Worm (Caenorhabditis elegans) whole organism, L3 larva: Measurements from ENCODE around the gene C05D11.8.
A peak's percentile ranks its signal among the peaks of the same experiment; 100 is the strongest.

Experiments
- R02D3.7 ChIP-seq: fragments of 150-350 bp; optimal IDR thresholded peaks from 2 replicates; lab custom pipeline; 2014; ENCODE audit warnings: missing biosample characterization, missing genetic modification characterization
- ZK546.5 ChIP-seq: sonication (generic microtip); optimal IDR thresholded peaks from 2 replicates; lab custom pipeline; 2017; ENCODE audit warnings: missing biosample characterization, missing genetic modification characterization
- aly-2 ChIP-seq: fragments of 150-350 bp; optimal IDR thresholded peaks from 2 replicates; lab custom pipeline; 2014; ENCODE audit warnings: missing biosample characterization, missing genetic modification characterization
- ama-1 ChIP-seq: fragments of 150-350 bp; optimal IDR thresholded peaks from 2 replicates; lab custom pipeline; 2018
- ceh-16 ChIP-seq: sonication (generic microtip); optimal IDR thresholded peaks from 2 replicates; lab custom pipeline; 2017; ENCODE audit warnings: missing biosample characterization, missing genetic modification characterization
- ceh-28 ChIP-seq: fragments of 150-350 bp; optimal IDR thresholded peaks from 2 replicates; lab custom pipeline; 2014; ENCODE audit warnings: missing biosample characterization, missing genetic modification reagents, missing genetic modification characterization
- ceh-82 ChIP-seq: fragments of 150-350 bp; optimal IDR thresholded peaks from 2 replicates; lab custom pipeline; 2014; ENCODE audit warnings: missing biosample characterization, missing genetic modification characterization
- ceh-9 ChIP-seq: sonication (generic microtip); optimal IDR thresholded peaks from 2 replicates; lab custom pipeline; 2018; ENCODE audit warnings: missing biosample characterization, missing genetic modification characterization
- daf-12 ChIP-seq: fragments of 150-350 bp; optimal IDR thresholded peaks from 2 replicates; lab custom pipeline; 2014; ENCODE audit warnings: missing biosample characterization, missing genetic modification reagents, missing genetic modification characterization
- egl-27 ChIP-seq: sonication (generic microtip); optimal IDR thresholded peaks from 4 replicates; lab custom pipeline; 2017; ENCODE audit warnings: missing biosample characterization, missing genetic modification reagents, missing genetic modification characterization
- egl-5 ChIP-seq: fragments of 150-350 bp; optimal IDR thresholded peaks from 2 replicates; lab custom pipeline; 2017; ENCODE audit warnings: missing biosample characterization, missing genetic modification reagents, missing genetic modification characterization, inconsistent platforms
- elt-1 ChIP-seq: fragments of 150-350 bp; optimal IDR thresholded peaks from 2 replicates; lab custom pipeline; 2014; ENCODE audit warnings: missing biosample characterization, missing genetic modification characterization
- elt-2 ChIP-seq: sonication (generic microtip); optimal IDR thresholded peaks from 2 replicates; lab custom pipeline; 2016; ENCODE audit warnings: missing genetic modification reagents, mild to moderate bottlenecking, missing genetic modification characterization, missing compliant biosample characterization
- elt-3 ChIP-seq, 3 experiments: fragments of 150-350 bp in 1 of 3; sonication (generic microtip) in 2 of 3; optimal IDR thresholded peaks; 2 replicates in 2 of 3; 4 replicates in 1 of 3; lab custom pipeline; 2014 to 2017; ENCODE audit warnings: missing biosample characterization in 3 of 3, missing genetic modification characterization in 3 of 3
- eor-1 ChIP-seq, 2 experiments: fragments of 150-350 bp; optimal IDR thresholded peaks; 2 replicates each; lab custom pipeline; 2014 to 2018; ENCODE audit warnings: missing biosample characterization in 2 of 2, missing genetic modification characterization in 2 of 2
- fkh-10 ChIP-seq: sonication (generic microtip); optimal IDR thresholded peaks from 2 replicates; lab custom pipeline; 2017; ENCODE audit warnings: missing biosample characterization, missing genetic modification reagents, missing genetic modification characterization
- fkh-2 ChIP-seq: fragments of 150-350 bp; optimal IDR thresholded peaks from 2 replicates; lab custom pipeline; 2014; ENCODE audit warnings: missing biosample characterization, missing genetic modification reagents, missing genetic modification characterization
- fos-1 ChIP-seq: fragments of 150-350 bp; optimal IDR thresholded peaks from 2 replicates; lab custom pipeline; 2014; ENCODE audit warnings: missing biosample characterization, missing genetic modification characterization
- hmg-11 ChIP-seq: sonication (generic microtip); optimal IDR thresholded peaks from 2 replicates; lab custom pipeline; 2016; ENCODE audit warnings: missing genetic modification characterization, missing compliant biosample characterization
- jun-1 ChIP-seq: fragments of 150-350 bp; optimal IDR thresholded peaks from 2 replicates; lab custom pipeline; 2014; ENCODE audit warnings: missing biosample characterization, missing genetic modification reagents, missing genetic modification characterization
- lin-15B ChIP-seq: fragments of 150-350 bp; optimal IDR thresholded peaks from 2 replicates; lab custom pipeline; 2014; ENCODE audit warnings: missing biosample characterization, missing genetic modification characterization
- lin-39 ChIP-seq: fragments of 150-350 bp; optimal IDR thresholded peaks from 2 replicates; lab custom pipeline; 2018; ENCODE audit warnings: missing biosample characterization, missing genetic modification reagents, missing genetic modification characterization
- lsy-12 ChIP-seq: sonication (generic microtip); optimal IDR thresholded peaks from 2 replicates; lab custom pipeline; 2016; ENCODE audit warnings: mild to moderate bottlenecking, missing genetic modification characterization, missing compliant biosample characterization
- mdl-1 ChIP-seq: fragments of 150-350 bp; optimal IDR thresholded peaks from 2 replicates; lab custom pipeline; 2014; ENCODE audit warnings: missing biosample characterization, missing genetic modification characterization
- mml-1 ChIP-seq: fragments of 150-350 bp; sonication (generic microtip); optimal IDR thresholded peaks from 3 replicates; lab custom pipeline; 2014; ENCODE audit warnings: missing biosample characterization, missing genetic modification characterization
- nfya-1 ChIP-seq: sonication (generic microtip); optimal IDR thresholded peaks from 2 replicates; lab custom pipeline; 2017; ENCODE audit warnings: missing genetic modification characterization, mild to moderate bottlenecking, missing compliant biosample characterization, antibody characterized with exemption, moderate library complexity; ENCODE audit not compliant: insufficient read depth
- nhr-11 ChIP-seq: fragments of 150-350 bp; optimal IDR thresholded peaks from 2 replicates; lab custom pipeline; 2014; ENCODE audit warnings: missing biosample characterization, missing genetic modification characterization
- nhr-12 ChIP-seq: fragments of 150-350 bp; optimal IDR thresholded peaks from 2 replicates; lab custom pipeline; 2014; ENCODE audit warnings: missing biosample characterization, missing genetic modification characterization
- nhr-23 ChIP-seq: fragments of 150-350 bp; optimal IDR thresholded peaks from 2 replicates; lab custom pipeline; 2014; ENCODE audit warnings: missing biosample characterization, missing genetic modification reagents, missing genetic modification characterization
- nhr-237 ChIP-seq: fragments of 150-350 bp; optimal IDR thresholded peaks from 2 replicates; lab custom pipeline; 2014; ENCODE audit warnings: missing biosample characterization, missing genetic modification characterization
- nhr-25 ChIP-seq: sonication (generic microtip); optimal IDR thresholded peaks from 2 replicates; lab custom pipeline; 2017; ENCODE audit warnings: missing biosample characterization, missing genetic modification characterization
- nhr-28 ChIP-seq: fragments of 150-350 bp; optimal IDR thresholded peaks from 2 replicates; lab custom pipeline; 2014; ENCODE audit warnings: missing biosample characterization, missing genetic modification characterization
- nhr-43 ChIP-seq: sonication (generic microtip); optimal IDR thresholded peaks from 2 replicates; lab custom pipeline; 2016; ENCODE audit warnings: mild to moderate bottlenecking, missing genetic modification characterization, missing compliant biosample characterization; ENCODE audit not compliant: poor library complexity, severe bottlenecking
- nhr-67 ChIP-seq: fragments of 150-350 bp; optimal IDR thresholded peaks from 2 replicates; lab custom pipeline; 2014; ENCODE audit warnings: missing biosample characterization, missing genetic modification characterization
- nhr-76 ChIP-seq: fragments of 150-350 bp; sonication (generic microtip); optimal IDR thresholded peaks from 5 replicates; lab custom pipeline; 2014; ENCODE audit warnings: missing biosample characterization, missing genetic modification characterization
- nhr-77 ChIP-seq: fragments of 150-350 bp; optimal IDR thresholded peaks from 2 replicates; lab custom pipeline; 2014; ENCODE audit warnings: missing biosample characterization, missing genetic modification characterization
- pha-4 ChIP-seq: fragments of 150-350 bp; optimal IDR thresholded peaks from 2 replicates; lab custom pipeline; 2014; ENCODE audit warnings: missing biosample characterization, missing genetic modification reagents, missing genetic modification characterization
- pqm-1 ChIP-seq: fragments of 150-350 bp; optimal IDR thresholded peaks from 2 replicates; lab custom pipeline; 2017; ENCODE audit warnings: missing biosample characterization, missing genetic modification characterization, inconsistent platforms
- sea-2 ChIP-seq: fragments of 150-350 bp; sonication (generic microtip); optimal IDR thresholded peaks from 4 replicates; lab custom pipeline; 2014; ENCODE audit warnings: missing biosample characterization, missing genetic modification reagents, missing genetic modification characterization
- skn-1 ChIP-seq: fragments of 150-350 bp; optimal IDR thresholded peaks from 2 replicates; lab custom pipeline; 2014; ENCODE audit warnings: missing biosample characterization, missing genetic modification characterization
- snpc-4 ChIP-seq: fragments of 150-350 bp; optimal IDR thresholded peaks from 2 replicates; lab custom pipeline; 2014; ENCODE audit warnings: missing biosample characterization, missing genetic modification characterization
- tbx-2 ChIP-seq: sonication (generic microtip); optimal IDR thresholded peaks from 2 replicates; lab custom pipeline; 2016; ENCODE audit warnings: mild to moderate bottlenecking, missing genetic modification characterization, missing compliant biosample characterization
- unc-39 ChIP-seq: sonication (generic microtip); optimal IDR thresholded peaks from 4 replicates; lab custom pipeline; 2017; ENCODE audit warnings: missing biosample characterization, missing genetic modification characterization
- unc-62 ChIP-seq: fragments of 150-350 bp; sonication (generic microtip); optimal IDR thresholded peaks from 4 replicates; lab custom pipeline; 2014; ENCODE audit warnings: missing biosample characterization, missing genetic modification reagents, missing genetic modification characterization
- zag-1 ChIP-seq: fragments of 150-350 bp; optimal IDR thresholded peaks from 2 replicates; lab custom pipeline; 2014; ENCODE audit warnings: missing biosample characterization, missing genetic modification characterization
- ztf-11 ChIP-seq: fragments of 150-350 bp; optimal IDR thresholded peaks from 2 replicates; lab custom pipeline; 2014; ENCODE audit warnings: missing biosample characterization, missing genetic modification characterization
- ztf-4 ChIP-seq: fragments of 150-350 bp; optimal IDR thresholded peaks from 2 replicates; lab custom pipeline; 2014; ENCODE audit warnings: missing biosample characterization, missing genetic modification characterization

Gene C05D11.8

ce11 chrIII:6374947-6375415 is 52.1 kb downstream of the C05D11.8 start, which contains the start of the genes rps-13 and nfx-1:
rps-13 (minus strand) TSS chrIII:6374997.
nfx-1 (plus strand) TSS chrIII:6375379.
- TF ChIP-seq nhr-11 (tag; lab: Kevin White, UChicago) (peak; percentile 40), tbx-2 (no peak), elt-3 (tag; optimal IDR thresholded peaks at IDR 0.05; lab: Kevin White, UChicago) (no peak), ama-1 (lab: Kevin White, UChicago) (no peak), nhr-28 (no peak), sea-2 (GFP tag; lab: Kevin White, UChicago) (no peak), eor-1 (tag; optimal IDR thresholded peaks at IDR 0.05; lab: Kevin White, UChicago) (no peak), lsy-12 (tag; lab: Kevin White, UChicago) (no peak), nhr-12 (tag; lab: Kevin White, UChicago) (no peak), skn-1 (tag; lab: Kevin White, UChicago) (peak; percentile 73), nhr-77 (tag; lab: Kevin White, UChicago) (no peak), ceh-82 (tag; lab: Kevin White, UChicago) (no peak), ceh-16 (no peak), nfya-1 (peak; percentile 97), nhr-43 (peak; percentile 78), ztf-11 (tag; lab: Kevin White, UChicago) (no peak), elt-2 (peak; percentile 51), lin-39 (tag; lab: Kevin White, UChicago) (peak; percentile 84), snpc-4 (tag; lab: Kevin White, UChicago) (no peak), fos-1 (tag; lab: Kevin White, UChicago) (no peak), nhr-237 (tag; lab: Kevin White, UChicago) (no peak), nhr-76 (tag; lab: Kevin White, UChicago) (no peak), hmg-11 (tag; lab: Kevin White, UChicago) (peak; percentile 52), nhr-23 (tag; lab: Kevin White, UChicago) (peak; percentile 92), egl-5 (tag; lab: Kevin White, UChicago) (peak; percentile 58), mdl-1 (tag; lab: Kevin White, UChicago) (no peak), unc-62 (GFP tag; lab: Kevin White, UChicago) (no peak), R02D3.7 (peak; percentile 43), aly-2 (tag; lab: Kevin White, UChicago) (no peak), zag-1 (tag; lab: Kevin White, UChicago) (no peak), pha-4 (peak; percentile 94), ztf-4 (no peak), unc-39 (tag; lab: Kevin White, UChicago) (no peak), nhr-67 (tag; lab: Kevin White, UChicago) (no peak), egl-27 (tag; lab: Kevin White, UChicago) (no peak), lin-15B (tag; lab: Kevin White, UChicago) (peak; percentile 83), jun-1 (no peak), ceh-9 (tag; lab: Kevin White, UChicago) (no peak), ceh-28 (tag; lab: Kevin White, UChicago) (peak; percentile 50), pqm-1 (peak; percentile 34), daf-12 (no peak), nhr-25 (tag; lab: Kevin White, UChicago) (peak; percentile 82), ZK546.5 (tag; lab: Kevin White, UChicago) (no peak), elt-1 (tag; lab: Kevin White, UChicago) (no peak), fkh-2 (no peak), fkh-10 (GFP tag; lab: Kevin White, UChicago) (no peak), mml-1 (tag; lab: Kevin White, UChicago) (no peak)
